Fruit fly (Drosophila melanogaster): Measurements from ENCODE around the gene tex.

- TF ChIP-seq cic (GFP tag; optimal IDR thresholded peaks at IDR 0.05): no peak
- TF ChIP-seq cnc (optimal IDR thresholded peaks at IDR 0.05): peak in 1 of 2 experiments; percentile 40
- no peak for TF ChIP-seq CG14711 (tag; optimal IDR thresholded peaks at IDR 0.05)
Observed at dm6 chr3R:8344174-8344573, 35.7 kb upstream of the tex start, which contains the start of gene DppIII.

Data from whole organism, adult.